Fruit fly (Drosophila melanogaster) Kc167 (cell line): ENCODE results near the gene Hex-t1.

Source experiments
- Myc ChIP-seq: fragments of >200 bp; optimal IDR thresholded peaks from 2 replicates; lab custom pipeline; 2017; ENCODE audit warnings: missing external identifiers
- Sin3A ChIP-seq: fragments of >200 bp; optimal IDR thresholded peaks from 2 replicates; lab custom pipeline; 2018; ENCODE audit warnings: missing external identifiers
- h ChIP-seq: fragments of >200 bp; optimal IDR thresholded peaks from 3 replicates; lab custom pipeline; 2018; ENCODE audit warnings: missing external identifiers
- insv ChIP-seq: fragments of >200 bp; optimal IDR thresholded peaks from 3 replicates; lab custom pipeline; 2018; ENCODE audit warnings: missing external identifiers
- psq ChIP-seq: fragments of >200 bp; optimal IDR thresholded peaks from 2 replicates; lab custom pipeline; 2017; ENCODE audit warnings: missing external identifiers
- ttk ChIP-seq: sonication (Bioruptor generic); optimal IDR thresholded peaks from 2 replicates; lab custom pipeline; 2017; ENCODE audit warnings: missing external identifiers

Hex-t1 gene

DNA sequence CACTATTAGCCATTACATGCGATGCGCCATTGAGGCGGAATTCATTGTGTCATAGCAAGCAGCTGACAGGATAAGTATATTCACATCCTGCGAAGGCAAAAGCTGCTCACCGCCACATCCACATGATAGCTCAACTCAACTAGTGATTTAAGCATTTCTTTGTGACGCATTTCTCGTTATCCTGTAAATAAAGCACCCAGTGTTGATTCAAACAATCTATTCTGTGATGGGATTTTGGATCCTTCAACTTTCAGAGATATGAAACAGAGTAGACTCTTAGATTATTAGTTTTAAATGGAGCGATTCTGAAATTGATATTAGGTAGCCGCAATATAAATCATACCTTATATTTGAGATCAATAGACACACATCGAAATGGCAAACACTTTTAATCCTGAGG lies at the start of gene Hex-t1:
Gene Hex-t1 (plus strand): TSS at position 301 of the 400 bp plus-strand sequence.
- TF ChIP-seq h (no peak), ttk (lab: Kevin White, UChicago) (no peak), insv (lab: Kevin White, UChicago) (no peak), psq (lab: Kevin White, UChicago) (no peak), Myc (lab: Kevin White, UChicago) (no peak), Sin3A (lab: Kevin White, UChicago) (no peak)

DNA sequence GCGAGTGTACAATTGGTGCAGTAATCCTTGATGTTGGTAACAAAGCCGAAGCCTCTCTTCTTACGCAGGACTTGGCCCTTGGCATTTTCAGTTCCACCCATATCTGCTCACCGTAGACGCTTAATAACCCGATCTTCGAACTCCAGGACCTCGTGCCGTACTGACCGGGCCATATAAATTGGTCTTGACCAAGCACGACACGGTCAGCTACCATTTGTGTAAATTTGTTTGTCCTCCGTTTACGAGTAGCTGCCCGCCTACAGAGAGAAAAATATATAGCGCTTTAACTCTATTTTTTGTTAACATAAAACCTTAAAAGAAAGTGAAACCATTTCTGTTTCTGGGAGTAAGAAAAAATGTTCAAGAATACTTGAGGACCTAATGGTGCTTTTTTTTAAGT lies 45.3 kb upstream of the Hex-t1 start, which contains the start of gene ppk15:
Gene ppk15 (minus strand): TSS at position 101 of the 400 bp plus-strand sequence.
- TF ChIP-seq h = no peak
- TF ChIP-seq Myc (lab: Kevin White, UChicago) = no peak
- no peak for TF ChIP-seq psq (lab: Kevin White, UChicago)
- no peak for TF ChIP-seq insv (lab: Kevin White, UChicago)
- TF ChIP-seq ttk (lab: Kevin White, UChicago) = no peak
- no peak for TF ChIP-seq Sin3A (lab: Kevin White, UChicago)

DNA sequence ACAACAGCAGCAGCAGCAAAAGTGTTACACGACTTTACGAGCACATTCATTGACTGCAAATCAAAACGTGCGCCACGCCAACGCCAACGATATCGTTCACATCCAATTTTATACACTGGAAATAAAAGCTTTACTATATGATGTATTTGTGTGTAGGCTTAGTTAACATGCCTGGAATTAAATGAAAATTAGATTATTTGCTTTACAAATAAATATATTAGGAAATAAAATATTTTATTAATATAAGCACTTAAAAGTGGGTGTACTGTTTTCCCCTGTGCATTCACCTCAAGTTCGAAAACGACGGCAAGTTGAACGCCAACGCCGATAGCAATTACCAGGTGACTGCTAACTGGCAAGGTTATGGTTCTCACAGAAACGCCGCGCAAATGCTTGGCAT lies 39.1 kb upstream of the Hex-t1 start:
- no peak for TF ChIP-seq insv (lab: Kevin White, UChicago)
- no peak for TF ChIP-seq ttk (lab: Kevin White, UChicago)
- no peak for TF ChIP-seq h
- TF ChIP-seq Sin3A (lab: Kevin White, UChicago) = no peak
- TF ChIP-seq psq (lab: Kevin White, UChicago) = no peak
- TF ChIP-seq Myc (lab: Kevin White, UChicago) = no peak

DNA sequence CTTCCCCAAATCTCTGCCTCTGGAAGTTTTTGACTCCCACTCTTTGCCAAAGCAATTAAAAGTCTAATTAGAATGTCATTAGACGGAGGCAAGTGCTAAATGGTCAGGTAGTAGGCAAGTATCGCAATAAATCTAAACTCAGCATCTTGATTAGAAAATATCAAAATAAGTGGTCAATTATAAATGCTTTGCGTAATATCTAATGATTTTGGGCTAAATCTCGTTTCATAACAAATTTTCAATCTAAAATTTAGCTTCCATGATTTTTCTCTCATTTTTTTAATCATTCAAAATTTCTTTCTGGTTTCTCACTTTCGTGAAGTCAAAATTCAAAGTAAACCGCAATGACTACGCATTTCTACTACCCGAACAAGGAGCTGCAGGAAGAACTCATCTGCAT lies 35.1 kb upstream of the Hex-t1 start, which contains the start of gene Ald2:
Gene Ald2 (plus strand): TSS at position 301 of the 400 bp plus-strand sequence.
- TF ChIP-seq Sin3A (lab: Kevin White, UChicago) = no peak

DNA sequence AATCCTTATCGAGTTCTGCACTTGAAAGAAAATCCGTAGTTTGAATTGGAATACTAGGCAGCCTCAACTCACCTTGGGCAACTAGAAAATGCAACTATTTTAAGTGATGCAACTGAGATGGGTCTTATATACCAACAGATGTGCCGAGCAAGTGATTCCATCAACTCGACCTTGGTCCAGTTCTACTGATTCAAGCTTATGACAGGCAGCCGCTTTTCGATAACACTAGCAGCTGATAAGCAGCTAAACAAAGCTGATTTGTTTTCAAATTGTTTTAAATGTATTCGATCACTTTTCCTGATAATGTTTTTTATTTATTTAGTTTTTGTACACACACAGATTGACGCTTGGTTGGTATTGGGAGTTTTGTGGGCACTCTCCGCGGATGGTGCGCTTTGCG lies 23.9 kb upstream of the Hex-t1 start, which contains the start of gene CG6503:
Gene CG6503 (minus strand): TSS at position 101 of the 400 bp plus-strand sequence.
- TF ChIP-seq ttk (lab: Kevin White, UChicago) = no peak

DNA sequence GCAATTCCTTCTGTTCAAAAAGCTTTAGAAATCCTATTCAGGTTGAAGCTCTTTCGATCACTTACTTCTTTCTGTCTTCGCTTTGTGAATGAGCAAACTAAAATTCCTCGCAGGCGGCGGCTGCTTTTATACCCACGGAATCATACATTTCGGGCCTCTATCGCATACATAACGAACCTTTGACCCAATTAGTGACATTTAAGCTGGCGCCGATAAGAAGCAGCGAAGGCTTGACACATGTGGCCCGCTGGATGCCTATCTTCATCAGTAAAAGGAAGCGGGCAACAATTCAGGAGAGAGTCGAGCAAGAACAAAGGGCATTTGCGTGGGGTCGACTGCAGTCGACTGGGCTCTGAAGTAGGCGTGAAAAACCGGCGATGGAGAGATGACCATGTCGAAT lies 23.2 kb upstream of the Hex-t1 start, which contains the start of gene CG34291:
Gene CG34291 (minus strand): TSS at position 101 of the 400 bp plus-strand sequence.
- no peak for TF ChIP-seq Myc (lab: Kevin White, UChicago)
- no peak for TF ChIP-seq ttk (lab: Kevin White, UChicago)
- no peak for TF ChIP-seq psq (lab: Kevin White, UChicago)
- TF ChIP-seq h = no peak
- TF ChIP-seq insv (lab: Kevin White, UChicago) = no peak
- TF ChIP-seq Sin3A (lab: Kevin White, UChicago) = no peak

DNA sequence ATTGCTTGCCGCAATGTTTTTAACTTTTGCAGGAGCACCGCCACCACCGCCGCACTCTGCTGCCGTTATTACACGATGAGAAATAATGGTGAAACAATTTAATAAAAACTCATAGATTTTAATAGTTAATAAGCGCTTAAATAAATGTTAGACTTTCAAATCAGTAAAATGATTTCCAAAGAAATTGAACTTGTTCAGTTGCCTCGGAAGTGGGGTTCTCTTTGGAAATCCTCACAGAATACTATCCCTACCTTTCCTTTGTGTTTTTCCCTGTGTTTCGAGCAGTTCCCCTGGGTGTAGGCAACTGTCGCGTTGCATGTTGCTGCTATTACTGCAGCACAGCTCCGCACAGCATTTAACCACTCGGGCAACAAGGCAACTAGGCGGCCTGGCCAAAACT lies 20.7 kb upstream of the Hex-t1 start:
- no peak for TF ChIP-seq psq (lab: Kevin White, UChicago)
- no peak for TF ChIP-seq h
- TF ChIP-seq insv (lab: Kevin White, UChicago) = no peak
- no peak for TF ChIP-seq Myc (lab: Kevin White, UChicago)
- no peak for TF ChIP-seq Sin3A (lab: Kevin White, UChicago)

DNA sequence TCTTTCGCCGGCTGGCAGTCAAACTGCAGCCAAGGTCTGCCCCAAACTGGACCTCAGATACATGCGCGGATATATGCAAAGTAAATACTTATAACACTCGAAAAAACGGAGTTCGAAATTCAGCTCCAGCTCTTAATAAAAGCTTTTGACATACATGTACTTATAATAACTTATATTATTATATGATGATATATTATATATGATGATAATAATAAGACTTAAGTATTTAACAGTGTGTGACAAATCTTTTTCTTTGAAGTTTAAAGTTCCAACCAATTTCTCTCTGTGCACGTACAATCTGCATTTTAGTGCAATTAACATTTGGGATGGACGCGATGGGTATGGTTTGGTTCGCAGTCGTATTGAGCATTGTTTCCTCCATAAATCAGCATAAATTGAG lies 19.3 kb upstream of the Hex-t1 start:
- TF ChIP-seq Sin3A (lab: Kevin White, UChicago) = no peak
- TF ChIP-seq h = no peak
- no peak for TF ChIP-seq ttk (lab: Kevin White, UChicago)
- TF ChIP-seq insv (lab: Kevin White, UChicago) = no peak
- no peak for TF ChIP-seq psq (lab: Kevin White, UChicago)
- TF ChIP-seq Myc (lab: Kevin White, UChicago) = no peak

DNA sequence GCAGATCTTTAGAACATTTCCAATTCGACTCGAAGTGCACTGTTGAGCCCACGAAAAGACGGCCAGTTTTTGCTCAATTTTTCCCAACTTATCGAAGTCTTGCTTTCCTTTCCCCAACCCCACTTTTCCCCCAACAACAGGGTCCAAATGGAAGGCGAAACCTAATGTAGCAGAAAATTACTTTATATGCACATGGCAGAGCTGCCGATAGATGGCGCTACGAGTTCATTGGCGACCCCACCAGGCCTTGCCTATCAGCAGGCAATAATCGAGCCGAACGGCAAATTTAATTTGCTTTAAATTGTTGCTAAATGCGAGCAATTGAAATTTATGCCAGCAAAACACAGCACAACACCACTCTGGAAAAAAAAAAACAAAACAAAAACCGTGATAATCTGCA lies 16.4 kb upstream of the Hex-t1 start:
- TF ChIP-seq psq (lab: Kevin White, UChicago) (no peak), ttk (lab: Kevin White, UChicago) (no peak), Myc (lab: Kevin White, UChicago) (no peak), Sin3A (lab: Kevin White, UChicago) (no peak), h (no peak), insv (lab: Kevin White, UChicago) (no peak)

DNA sequence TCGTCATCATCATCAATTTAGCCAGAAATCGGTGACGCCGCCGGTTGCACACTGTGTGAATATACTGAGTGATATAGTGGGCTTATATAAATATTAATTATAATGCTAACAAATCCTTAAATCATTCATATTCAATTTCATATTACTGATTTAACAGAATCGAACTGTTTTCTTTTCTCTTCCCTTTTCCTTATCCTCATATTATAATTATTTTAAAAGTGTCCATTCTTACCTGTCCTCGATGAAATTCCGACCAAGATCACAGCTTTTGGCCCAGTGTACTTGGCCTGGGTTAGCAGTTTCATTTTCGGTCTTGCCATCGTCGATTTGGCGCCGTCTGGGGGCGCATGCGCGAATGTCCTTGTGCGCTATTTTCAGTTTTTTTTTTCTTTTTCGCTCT lies 15.9 kb upstream of the Hex-t1 start:
- no peak for TF ChIP-seq psq (lab: Kevin White, UChicago)
- no peak for TF ChIP-seq insv (lab: Kevin White, UChicago)
- no peak for TF ChIP-seq Sin3A (lab: Kevin White, UChicago)
- TF ChIP-seq ttk (lab: Kevin White, UChicago) = no peak
- no peak for TF ChIP-seq h
- no peak for TF ChIP-seq Myc (lab: Kevin White, UChicago)

DNA sequence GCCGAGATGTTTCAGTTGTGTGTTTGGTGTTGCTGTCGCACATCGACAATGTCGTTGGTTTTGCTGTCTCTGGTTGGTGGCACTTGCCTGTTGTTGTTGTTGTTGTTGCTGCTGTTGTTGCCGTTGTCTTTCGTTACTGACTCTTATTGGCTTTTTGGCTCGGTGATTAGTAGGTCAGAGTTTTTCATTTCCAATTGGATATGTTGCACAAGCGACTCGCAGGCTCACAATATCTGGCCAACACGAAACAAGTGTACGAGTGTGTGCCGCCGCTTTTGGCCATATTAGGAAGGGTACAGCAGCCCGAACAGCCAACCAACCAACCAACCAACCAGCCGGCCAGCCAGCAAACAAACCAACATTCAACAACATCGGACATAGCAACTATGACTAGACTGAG lies 15.1 kb upstream of the Hex-t1 start:
- TF ChIP-seq Myc (lab: Kevin White, UChicago) = no peak
- TF ChIP-seq h = no peak
- no peak for TF ChIP-seq insv (lab: Kevin White, UChicago)
- TF ChIP-seq ttk (lab: Kevin White, UChicago) = no peak
- no peak for TF ChIP-seq Sin3A (lab: Kevin White, UChicago)
- no peak for TF ChIP-seq psq (lab: Kevin White, UChicago)

DNA sequence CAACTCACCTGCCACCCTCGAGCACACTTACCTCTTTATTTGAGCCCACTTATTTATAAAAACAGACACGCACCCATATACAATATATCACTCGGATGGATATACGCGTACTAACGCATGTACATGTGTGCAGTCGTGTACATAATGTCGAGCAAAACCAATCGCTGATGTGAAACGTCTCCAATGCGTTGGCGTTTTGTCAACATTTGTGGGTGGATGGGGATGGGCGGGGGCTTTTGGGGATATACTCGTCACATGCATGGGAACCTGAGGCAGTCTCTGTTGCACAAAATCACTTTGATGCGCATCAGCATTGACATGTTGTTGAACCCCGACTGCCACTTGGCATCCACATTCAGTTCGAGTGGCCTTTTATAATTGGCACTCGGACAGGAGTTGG lies 12.9 kb upstream of the Hex-t1 start:
- no peak for TF ChIP-seq h
- no peak for TF ChIP-seq insv (lab: Kevin White, UChicago)
- TF ChIP-seq ttk (lab: Kevin White, UChicago) = no peak
- TF ChIP-seq psq (lab: Kevin White, UChicago) = no peak
- TF ChIP-seq Sin3A (lab: Kevin White, UChicago) = no peak
- TF ChIP-seq Myc (lab: Kevin White, UChicago) = no peak

DNA sequence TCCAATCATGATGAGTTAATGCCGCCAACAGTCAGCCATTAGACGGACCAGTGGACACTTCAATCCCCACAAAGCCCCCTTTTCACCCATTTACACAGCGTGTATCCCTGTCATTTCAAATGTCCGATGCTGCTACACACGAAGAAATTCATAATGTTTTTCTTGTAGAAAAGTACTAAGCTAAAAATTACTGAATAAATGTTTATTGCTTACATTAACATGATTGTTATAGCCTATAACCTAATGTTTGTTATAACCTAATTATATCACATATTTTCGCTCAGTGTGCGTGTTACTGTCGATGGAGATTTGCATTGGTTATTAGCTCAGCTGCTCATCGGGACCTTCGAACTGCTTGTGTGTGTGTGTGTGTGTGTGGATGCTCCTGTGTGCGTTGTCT lies 12.3 kb upstream of the Hex-t1 start:
- TF ChIP-seq Sin3A (lab: Kevin White, UChicago) (no peak), insv (lab: Kevin White, UChicago) (no peak), Myc (lab: Kevin White, UChicago) (no peak), ttk (lab: Kevin White, UChicago) (no peak), psq (lab: Kevin White, UChicago) (no peak), h (no peak)
